Worm (Caenorhabditis elegans): Measurements from ENCODE around the gene E04F6.6.

Gene E04F6.6

ce11 chrII:7207649-7208048 is 8.3 kb upstream of the E04F6.6 start:
- TF ChIP-seq dmd-9 (GFP tag; IDR thresholded peaks at IDR 0.05) (no peak), unc-62 (GFP tag; optimal IDR thresholded peaks at IDR 0.05 in 1 of 2) (peak in 1 of 2 experiments; percentile 90), unc-62 (tag; optimal IDR thresholded peaks at IDR 0.05) (no peak)

DNA sequence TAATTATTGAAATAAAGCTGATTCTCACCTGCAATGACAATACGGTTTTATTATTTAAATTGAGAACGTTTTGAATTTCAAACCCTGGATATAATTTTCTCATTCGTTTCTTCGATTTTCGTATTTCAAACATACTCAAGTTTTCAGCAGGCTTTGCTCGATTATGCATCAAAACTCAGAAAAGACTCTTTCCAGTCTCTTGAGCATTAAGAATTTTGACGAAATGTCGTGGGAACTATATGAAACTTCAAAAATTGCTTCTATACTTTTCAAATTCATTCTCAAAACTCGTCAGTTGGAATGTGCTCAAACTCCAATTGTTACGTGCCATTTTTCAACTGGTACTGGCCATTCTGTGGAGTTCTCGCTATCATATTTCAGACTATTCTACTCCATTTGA is 6.0 kb upstream of the E04F6.6 start, which contains the start of gene srd-59:
Gene srd-59, plus strand, starts transcription at position 301 of the 400 bp plus-strand sequence.
- TF ChIP-seq R02D3.7 (tag; optimal IDR thresholded peaks at IDR 0.05): no peak
- no peak for TF ChIP-seq dve-1 (tag; optimal IDR thresholded peaks at IDR 0.05; ENCODE audit: insufficient read depth)
- TF ChIP-seq Y75B8A.6 (GFP tag; IDR thresholded peaks at IDR 0.05): no peak
- no peak for TF ChIP-seq skn-1 (tag; optimal IDR thresholded peaks at IDR 0.05)
- no peak for TF ChIP-seq lin-15B (tag; optimal IDR thresholded peaks at IDR 0.05)
- no peak for TF ChIP-seq tra-1 (GFP tag; IDR thresholded peaks at IDR 0.05)
- no peak for TF ChIP-seq lin-39 (tag; optimal IDR thresholded peaks at IDR 0.05)
- TF ChIP-seq pha-4 (GFP tag; IDR thresholded peaks at IDR 0.05): no peak
- no peak for TF ChIP-seq pha-4 (tag; optimal IDR thresholded peaks at IDR 0.05)
- TF ChIP-seq dpl-1 (GFP tag; optimal IDR thresholded peaks at IDR 0.05): no peak
- TF ChIP-seq nhr-42 (GFP tag; IDR thresholded peaks at IDR 0.05): no peak
- TF ChIP-seq egl-27 (tag; optimal IDR thresholded peaks at IDR 0.05): no peak
- TF ChIP-seq php-3 (GFP tag; IDR thresholded peaks at IDR 0.05): no peak
- TF ChIP-seq snpc-4 (tag; optimal IDR thresholded peaks at IDR 0.05): no peak
- no peak for TF ChIP-seq ceh-32 (tag; optimal IDR thresholded peaks at IDR 0.05; ENCODE audit: poor library complexity)

DNA sequence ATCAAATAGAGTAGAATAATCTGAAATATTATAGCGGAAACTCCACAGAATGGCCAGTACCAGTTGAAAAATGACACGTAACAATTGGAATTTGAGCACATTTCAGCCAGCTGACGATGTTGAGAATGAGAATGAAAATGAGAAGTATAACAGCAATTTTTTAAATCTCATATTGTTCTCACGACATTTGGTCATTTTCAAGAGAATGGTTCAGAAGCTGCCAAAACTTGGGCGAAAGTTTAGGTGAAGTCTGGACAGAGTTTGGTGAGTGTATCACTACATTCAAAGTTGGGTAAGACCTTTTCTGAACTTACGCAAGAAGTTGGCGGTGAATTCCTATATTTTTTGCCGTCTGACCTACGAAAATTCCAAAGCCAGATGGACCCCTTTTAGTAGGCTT is 5.6 kb upstream of the E04F6.6 start, which contains the start of gene srd-58:
Gene srd-58, minus strand, starts transcription at position 101 of the 400 bp plus-strand sequence.
- TF ChIP-seq snpc-4 (tag; optimal IDR thresholded peaks at IDR 0.05) (no peak), pha-4 (GFP tag; IDR thresholded peaks at IDR 0.05) (no peak), pha-4 (tag; optimal IDR thresholded peaks at IDR 0.05) (no peak), lin-39 (tag; optimal IDR thresholded peaks at IDR 0.05) (no peak), ceh-44 (GFP tag; IDR thresholded peaks at IDR 0.05) (no peak), php-3 (GFP tag; IDR thresholded peaks at IDR 0.05) (no peak), sdz-12 (GFP tag; optimal IDR thresholded peaks at IDR 0.05) (no peak), ZK337.2 (GFP tag; IDR thresholded peaks at IDR 0.05) (no peak), ZK546.5 (tag; optimal IDR thresholded peaks at IDR 0.05) (no peak)

- no peak for TF ChIP-seq snpc-1.2 (GFP tag; IDR thresholded peaks at IDR 0.05)
- no peak for TF ChIP-seq nhr-76 (tag; optimal IDR thresholded peaks at IDR 0.05)
- TF ChIP-seq aly-2 (tag; optimal IDR thresholded peaks at IDR 0.05): no peak
- TF ChIP-seq ZK337.2 (GFP tag; IDR thresholded peaks at IDR 0.05): no peak
- TF ChIP-seq skn-1 (tag; optimal IDR thresholded peaks at IDR 0.05): no peak
- TF ChIP-seq ceh-28 (tag; optimal IDR thresholded peaks at IDR 0.05): no peak
- TF ChIP-seq hmg-1.1 (GFP tag; IDR thresholded peaks at IDR 0.05): no peak
- TF ChIP-seq lim-7 (GFP tag; IDR thresholded peaks at IDR 0.05): no peak
- no peak for TF ChIP-seq mes-2 (tag; optimal IDR thresholded peaks at IDR 0.05; ENCODE audit: poor library complexity, severe bottlenecking)
- no peak for TF ChIP-seq nhr-42 (GFP tag; IDR thresholded peaks at IDR 0.05)
- no peak for TF ChIP-seq snpc-4 (tag; optimal IDR thresholded peaks at IDR 0.05)
- TF ChIP-seq lin-39 (tag; optimal IDR thresholded peaks at IDR 0.05): no peak
- TF ChIP-seq ztf-11 (tag; optimal IDR thresholded peaks at IDR 0.05): no peak
- TF ChIP-seq nhr-6 (tag; optimal IDR thresholded peaks at IDR 0.05): no peak
These were observed 3.7 kb upstream of the E04F6.6 start, which contains the start of gene srd-56 for ce11 chrII:7203110-7203509. TSS of gene srd-56 (minus strand) at chrII:7203210.

DNA sequence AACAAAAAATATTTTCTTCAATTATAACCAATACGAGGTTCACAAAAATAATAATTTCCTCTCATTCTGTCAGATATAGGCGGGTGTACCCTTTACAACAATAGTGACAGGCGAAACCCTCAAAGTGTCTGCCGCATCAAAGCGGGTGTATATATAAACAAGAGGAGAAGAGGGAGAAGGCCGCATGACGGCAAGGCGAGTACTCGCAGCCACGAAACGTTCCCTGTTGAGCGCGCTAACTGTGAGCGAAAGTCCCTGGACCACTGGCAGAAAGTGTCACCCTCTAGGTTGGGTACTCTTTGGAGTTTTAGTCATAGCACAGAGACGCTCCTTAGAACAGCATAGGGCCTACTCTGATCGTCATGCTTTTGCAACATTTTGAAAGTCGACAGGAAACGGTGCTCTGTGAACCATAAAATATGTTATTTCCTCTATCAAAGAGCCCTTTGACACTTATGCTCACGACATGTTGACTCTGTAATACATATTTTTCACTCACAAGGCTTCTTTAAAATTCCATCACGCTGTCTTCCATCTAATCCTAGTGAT is 760 bp upstream of the E04F6.6 start, which contains the start of gene pcrg-1:
Gene pcrg-1, plus strand, starts transcription at position 499 of the 549 bp plus-strand sequence.
- TF ChIP-seq ceh-44 (GFP tag; IDR thresholded peaks at IDR 0.05): peak; percentile 62; the same call in 1 of the 2 replicates
- TF ChIP-seq mep-1 (tag; optimal IDR thresholded peaks at IDR 0.05): peak; percentile 61
- TF ChIP-seq nhr-48 (tag; optimal IDR thresholded peaks at IDR 0.05): peak; percentile 67
- peak; percentile 89 for TF ChIP-seq saeg-2 (GFP tag; IDR thresholded peaks at IDR 0.05)
- peak; percentile 89 for TF ChIP-seq aha-1 (tag)
- no peak for TF ChIP-seq ceh-28 (tag; optimal IDR thresholded peaks at IDR 0.05)
- TF ChIP-seq spr-3 (GFP tag; optimal IDR thresholded peaks at IDR 0.05): peak; percentile 59
- TF ChIP-seq pha-4 (GFP tag; IDR thresholded peaks at IDR 0.05): peak; percentile 89
- peak; percentile 42 for TF ChIP-seq pha-4 (tag; optimal IDR thresholded peaks at IDR 0.05)
- no peak for TF ChIP-seq ZK546.5 (tag; optimal IDR thresholded peaks at IDR 0.05)
- TF ChIP-seq nhr-25 (tag; optimal IDR thresholded peaks at IDR 0.05; ENCODE audit: borderline replicate concordance, insufficient read depth): peak; percentile 69
- peak; percentile 80 for TF ChIP-seq spr-1 (tag; optimal IDR thresholded peaks at IDR 0.05)
- TF ChIP-seq Y48G9A.11 (GFP tag; IDR thresholded peaks at IDR 0.05): peak; percentile 84
- peak; percentile 76 for TF ChIP-seq ctbp-1 (GFP tag; IDR thresholded peaks at IDR 0.05)
- peak; percentile 89 for TF ChIP-seq lim-7 (GFP tag; IDR thresholded peaks at IDR 0.05)
- TF ChIP-seq nhr-77 (tag; optimal IDR thresholded peaks at IDR 0.05): no peak
- TF ChIP-seq F37D6.2 (tag; optimal IDR thresholded peaks at IDR 0.05): peak; percentile 29
- TF ChIP-seq tag-97 (GFP tag; IDR thresholded peaks at IDR 0.05): no peak
- peak; percentile 57 for TF ChIP-seq dve-1 (tag; optimal IDR thresholded peaks at IDR 0.05; ENCODE audit: insufficient read depth)

All from whole organism, L4 larva.